Fruit fly (Drosophila melanogaster) ovary, adult (tissue): ENCODE data around the gene Cad99C.

Experiments used
- CG17801 ChIP-seq: fragments of 200-800 bp; optimal IDR thresholded peaks from 2 replicates; lab custom pipeline; 2019; ENCODE audit warnings: missing biosample characterization, mild to moderate bottlenecking, missing genetic modification characterization, moderate library complexity; ENCODE audit not compliant: partially characterized antibody

Cad99C gene

DNA sequence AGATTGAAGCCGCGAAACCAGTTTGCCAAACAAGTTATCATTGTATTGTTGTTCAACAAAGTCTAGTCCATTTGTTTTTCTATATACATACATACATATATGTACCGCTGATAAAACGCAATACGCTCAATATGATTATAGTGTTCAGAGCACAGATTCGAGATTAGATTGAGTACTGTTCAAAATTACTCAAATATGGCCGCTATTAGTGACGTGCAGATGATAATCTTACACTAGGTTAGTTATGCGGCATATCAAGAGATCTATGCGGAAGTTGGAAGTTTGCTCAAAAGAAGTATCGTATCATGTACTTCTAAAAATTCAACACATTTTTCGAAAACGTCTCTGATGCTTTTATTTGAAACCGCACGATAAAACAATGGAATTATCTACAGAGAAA is 26.4 kb downstream of the Cad99C start:
- TF ChIP-seq CG17801 (GFP tag; lab: Kevin White, UChicago), result no peak

dm6 chr3R:29868676-29869349 is 27.4 kb downstream of the Cad99C start, which contains the start of gene Zip99C:
Gene Zip99C, minus strand, starts transcription at chr3R:29868895.
- peak; percentile 16 for TF ChIP-seq CG17801 (GFP tag; lab: Kevin White, UChicago)

DNA sequence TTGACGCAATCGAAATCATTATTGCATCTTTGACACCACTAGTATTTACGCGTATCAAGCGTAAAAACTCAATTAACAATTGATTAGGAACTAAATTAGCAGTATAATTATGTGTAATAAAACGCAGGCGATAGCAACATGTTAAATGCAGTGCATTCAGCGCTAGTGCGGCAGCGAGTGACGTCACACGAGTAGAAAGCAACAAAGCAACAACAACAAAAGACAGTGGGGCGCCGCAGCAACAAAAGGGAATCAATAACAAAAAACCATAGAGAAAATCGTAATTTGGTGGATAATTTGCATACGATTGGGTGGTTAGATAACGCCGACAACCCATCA is 27.9 kb downstream of the Cad99C start, which contains the start of gene CG34133:
Gene CG34133 (plus strand): TSS at position 16 of the 339 bp plus-strand sequence.
- TF ChIP-seq CG17801 (GFP tag; lab: Kevin White, UChicago), result no peak

dm6 chr3R:29875830-29876229 is 34.4 kb downstream of the Cad99C start:
- peak; percentile 50 for TF ChIP-seq CG17801 (GFP tag; lab: Kevin White, UChicago)

- no peak for TF ChIP-seq CG17801 (GFP tag; lab: Kevin White, UChicago)
Measured at dm6 chr3R:29876232-29876631, 34.8 kb downstream of the Cad99C start.

- peak; percentile 27 for TF ChIP-seq CG17801 (GFP tag; lab: Kevin White, UChicago)
Measured at dm6 chr3R:29876733-29877193, 35.3 kb downstream of the Cad99C start, which contains the start of gene CG31038. Gene CG31038, plus strand, starts transcription at chr3R:29877059.

dm6 chr3R:29880306-29880705 is 38.8 kb downstream of the Cad99C start:
- no peak for TF ChIP-seq CG17801 (GFP tag; lab: Kevin White, UChicago)

- TF ChIP-seq CG17801 (GFP tag; lab: Kevin White, UChicago), result no peak
Measured at dm6 chr3R:29891183-29891582, 49.7 kb downstream of the Cad99C start.

DNA sequence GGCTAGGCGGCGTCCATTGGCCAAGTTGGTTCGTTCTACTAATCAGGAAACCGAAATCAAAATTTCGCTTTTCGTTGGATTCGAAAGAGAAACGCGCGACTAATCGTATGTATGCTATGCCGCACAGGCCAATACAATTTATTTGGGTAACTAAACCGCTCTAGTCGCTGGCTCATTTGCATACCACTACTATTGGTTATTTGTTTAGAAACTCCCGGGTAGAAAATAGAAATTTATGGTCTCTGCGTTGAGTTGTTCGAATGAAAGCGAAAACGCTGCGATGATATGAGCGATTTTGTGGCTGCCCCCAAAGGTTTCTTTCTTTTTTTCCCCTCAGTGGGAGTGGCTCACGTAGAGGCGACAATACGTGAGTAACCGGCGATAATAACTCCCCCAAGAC is 51.6 kb downstream of the Cad99C start:
- TF ChIP-seq CG17801 (GFP tag; lab: Kevin White, UChicago), result no peak

- no peak for TF ChIP-seq CG17801 (GFP tag; lab: Kevin White, UChicago)
Measured at dm6 chr3R:29894393-29894792, 52.9 kb downstream of the Cad99C start.

dm6 chr3R:29898588-29898987 is 57.1 kb downstream of the Cad99C start:
- TF ChIP-seq CG17801 (GFP tag; lab: Kevin White, UChicago), result no peak

DNA sequence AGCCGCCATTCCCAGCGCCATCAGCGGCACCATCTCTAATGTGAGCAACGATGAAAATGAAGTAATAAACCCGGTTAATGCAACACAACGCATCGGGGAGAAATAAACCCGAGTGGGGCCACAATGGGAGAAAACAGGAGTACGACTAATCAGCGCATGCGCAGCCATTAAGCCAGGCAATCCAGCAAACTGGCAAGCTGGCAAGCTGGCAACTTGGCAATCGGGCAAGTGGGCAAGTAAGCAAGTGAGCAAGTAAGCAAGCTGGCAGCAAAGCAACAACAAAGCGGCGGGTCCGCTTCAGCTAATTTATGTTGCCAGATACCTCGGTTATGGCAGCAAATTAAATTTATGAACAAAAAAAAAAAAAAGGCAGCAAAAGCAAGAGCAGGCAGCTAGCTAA is 58.2 kb downstream of the Cad99C start:
- no peak for TF ChIP-seq CG17801 (GFP tag; lab: Kevin White, UChicago)

DNA sequence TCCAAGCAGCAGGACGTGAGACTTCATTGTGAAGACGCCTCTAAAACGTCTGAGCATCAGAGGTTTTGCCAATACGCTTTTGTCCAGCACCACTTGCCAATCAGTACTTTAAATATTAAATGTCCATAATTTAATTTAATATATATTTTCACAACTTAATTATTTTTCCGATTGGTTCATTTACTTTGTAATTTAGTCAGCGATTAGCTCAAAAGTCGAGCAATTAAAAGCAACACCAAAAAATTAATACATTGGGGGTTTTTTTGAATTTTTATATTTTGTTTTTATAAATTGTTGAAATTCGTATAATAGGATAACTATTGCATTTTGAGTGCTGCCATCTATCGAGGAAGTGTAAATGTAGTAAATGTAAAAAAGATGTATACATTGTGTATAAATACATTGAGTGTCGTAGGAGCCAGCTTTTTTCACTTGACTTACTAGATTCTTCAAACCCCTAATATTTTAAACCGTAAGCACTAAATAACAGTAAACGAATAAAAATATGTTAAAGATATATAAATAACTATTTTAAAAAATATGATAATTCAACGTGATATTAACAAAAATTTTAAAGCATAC is 62.4 kb downstream of the Cad99C start, which contains the start of gene CG15517:
Gene CG15517 (minus strand): TSS at position 51 of the 582 bp plus-strand sequence.
- no peak for TF ChIP-seq CG17801 (GFP tag; lab: Kevin White, UChicago)
